Worm (Caenorhabditis elegans): ENCODE measurements around the gene C02H6.1.

ce11 chrV:7408520-7408919 lies 18.8 kb upstream of the C02H6.1 start, which contains the start of gene srt-6:
- no peak for TF ChIP-seq tab-1 (GFP tag; IDR thresholded peaks at IDR 0.05)
- TF ChIP-seq T22C8.4 (GFP tag; IDR thresholded peaks at IDR 0.05), result no peak

All from whole organism, midembryonic.